1 worm cellular context compared by ENCODE assay signal in the genomic region with DNA sequence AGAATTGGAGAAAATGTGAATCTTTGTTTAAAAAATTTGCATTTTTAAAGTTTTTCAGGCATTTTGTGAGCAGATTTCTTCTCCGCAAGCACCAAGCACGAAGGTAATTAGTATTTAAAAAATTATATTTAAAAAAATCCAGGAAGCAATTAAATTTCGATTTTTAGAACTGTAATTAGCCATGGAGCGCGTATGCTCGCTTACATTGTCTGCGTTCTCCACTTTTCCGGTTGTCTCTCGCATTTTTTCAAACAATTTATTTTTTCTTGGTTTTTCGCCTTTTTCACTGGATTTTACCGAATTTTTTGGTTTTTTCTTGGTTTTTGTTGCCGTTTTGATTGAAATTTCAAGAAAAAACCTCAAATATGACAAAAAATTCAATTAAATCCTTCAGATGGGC.
A peak's percentile ranks its signal among the peaks of the same experiment; 100 is the strongest.
TF ChIP-seq lines count a peak whose summit lies in the region.

No protein-coding gene starts in this region.

TF ChIP-seq in whole organism, L1 larva, 84 proteins besides CTCF, POLR2A, EP300 and RAD21 (continued from another document):
- TF ChIP-seq mdl-1 (tag; optimal IDR thresholded peaks at IDR 0.05; lab: Kevin White, UChicago): no peak
- no peak for TF ChIP-seq snpc-4 (tag; optimal IDR thresholded peaks at IDR 0.05; lab: Kevin White, UChicago)
- TF ChIP-seq nhr-90 (tag; optimal IDR thresholded peaks at IDR 0.05; lab: Kevin White, UChicago; ENCODE audit: poor library complexity): no peak
- TF ChIP-seq C16A3.4 (tag; optimal IDR thresholded peaks at IDR 0.05; lab: Kevin White, UChicago): peak; percentile 0
- TF ChIP-seq efl-1 (optimal IDR thresholded peaks at IDR 0.05; lab: Kevin White, UChicago): peak; percentile 26 to 33
- TF ChIP-seq efl-1 (GFP tag; optimal IDR thresholded peaks at IDR 0.05 in 1 of 2; lab: Kevin White, UChicago): peak; percentile 39 to 83
- peak; percentile 13 to 27 for TF ChIP-seq lin-35 (GFP tag; optimal IDR thresholded peaks at IDR 0.05; lab: Kevin White, UChicago)
- TF ChIP-seq irx-1 (tag; optimal IDR thresholded peaks at IDR 0.05; lab: Kevin White, UChicago): no peak
- TF ChIP-seq lsy-2 (tag; optimal IDR thresholded peaks at IDR 0.05; lab: Kevin White, UChicago): peak; percentile 49 to 78
- peak; percentile 28 for TF ChIP-seq lin-15B (tag; optimal IDR thresholded peaks at IDR 0.05; lab: Kevin White, UChicago)
- peak; percentile 49 for TF ChIP-seq mep-1 (tag; optimal IDR thresholded peaks at IDR 0.05; lab: Kevin White, UChicago)
- no peak for TF ChIP-seq elt-3 (tag; optimal IDR thresholded peaks at IDR 0.05; lab: Kevin White, UChicago)
- TF ChIP-seq ztf-11 (tag; optimal IDR thresholded peaks at IDR 0.05; lab: Kevin White, UChicago): no peak
